Worm (Caenorhabditis elegans) whole organism, young adult: ENCODE measurements around the gene R02D5.8.

Source experiments
- dpl-1 ChIP-seq: fragments of 150-350 bp; optimal IDR thresholded peaks from 2 replicates; lab custom pipeline; 2014; ENCODE audit warnings: missing biosample characterization, missing genetic modification reagents, missing genetic modification characterization
- pha-4 ChIP-seq: fragments of 150-350 bp; sonication (generic microtip); optimal IDR thresholded peaks from 2 replicates; lab custom pipeline; 2014; ENCODE audit warnings: missing biosample characterization, missing genetic modification reagents, missing genetic modification characterization
- sea-2 ChIP-seq: fragments of 200-800 bp; sonication (Bioruptor generic); IDR thresholded peaks from 2 replicates; pipeline ENCODE4 v1.3.6; 2022; ENCODE audit warnings: missing genetic modification characterization, missing compliant biosample characterization

ce11 chrV:14504774-14505173 is 14.4 kb downstream of the R02D5.8 start:
- TF ChIP-seq sea-2 (GFP tag; lab: Robert Waterston, UW) (no peak), pha-4 (tag; lab: Kevin White, UChicago) (no peak), dpl-1 (GFP tag; lab: Kevin White, UChicago) (no peak)
